Fruit fly (Drosophila melanogaster) whole organism, embryonic: Measurements from ENCODE around the gene Mst89B.

Source experiments
- CG10431 ChIP-seq: fragments of 200-800 bp; sonication (Bioruptor generic); optimal IDR thresholded peaks from 3 replicates; lab custom pipeline; 2018; ENCODE audit warnings: missing biosample characterization, mild to moderate bottlenecking, missing genetic modification characterization
- CG10462 ChIP-seq: fragments of 200-800 bp; sonication (Bioruptor generic); optimal IDR thresholded peaks from 2 replicates; lab custom pipeline; 2016; ENCODE audit warnings: missing biosample characterization, missing genetic modification characterization
- CG10654 ChIP-seq: fragments of 200-800 bp; sonication (Bioruptor generic); optimal IDR thresholded peaks from 2 replicates; lab custom pipeline; 2016; ENCODE audit warnings: missing biosample characterization, missing genetic modification characterization
- CG11456 ChIP-seq: fragments of 200-800 bp; sonication (Bioruptor generic); IDR thresholded peaks from 3 replicates; pipeline ENCODE4 v1.3.6; 2022; ENCODE audit warnings: missing biosample characterization, missing genetic modification characterization
- CG12071 ChIP-seq: fragments of 200-800 bp; sonication (Bioruptor generic); optimal IDR thresholded peaks from 3 replicates; lab custom pipeline; 2018; ENCODE audit warnings: missing biosample characterization, mild to moderate bottlenecking, missing genetic modification characterization
- CG14014 ChIP-seq: fragments of 200-800 bp; sonication (Bioruptor generic); IDR thresholded peaks from 2 replicates; pipeline ENCODE4 v1.3.6; 2022; ENCODE audit warnings: missing biosample characterization, missing genetic modification characterization
- CG14441 ChIP-seq: fragments of 200-800 bp; sonication (Bioruptor generic); IDR thresholded peaks from 2 replicates; pipeline ENCODE4 v1.3.6; 2022; ENCODE audit warnings: missing biosample characterization, missing genetic modification characterization
- CG15011 ChIP-seq: fragments of 200-800 bp; sonication (Bioruptor generic); optimal IDR thresholded peaks from 3 replicates; lab custom pipeline; 2018; ENCODE audit warnings: missing biosample characterization, mild to moderate bottlenecking, missing genetic modification characterization
- CG1529 ChIP-seq: fragments of 200-800 bp; sonication (Bioruptor generic); optimal IDR thresholded peaks from 3 replicates; lab custom pipeline; 2018; ENCODE audit warnings: missing biosample characterization, missing genetic modification characterization
- CG17359 ChIP-seq: fragments of 200-800 bp; sonication (Bioruptor generic); optimal IDR thresholded peaks from 3 replicates; lab custom pipeline; 2018; ENCODE audit warnings: missing biosample characterization, mild to moderate bottlenecking, missing genetic modification characterization, moderate library complexity
- CG18262 ChIP-seq: fragments of 200-800 bp; optimal IDR thresholded peaks from 3 replicates; lab custom pipeline; 2019; ENCODE audit warnings: missing biosample characterization, mild to moderate bottlenecking, missing genetic modification characterization, moderate library complexity
- CG2199 ChIP-seq: fragments of 200-800 bp; sonication (Bioruptor generic); IDR thresholded peaks from 3 replicates; pipeline ENCODE4 v1.3.6; 2022; ENCODE audit warnings: missing biosample characterization, missing genetic modification characterization
- CG2712 ChIP-seq: fragments of 200-800 bp; optimal IDR thresholded peaks from 3 replicates; lab custom pipeline; 2019; ENCODE audit warnings: missing biosample characterization, mild to moderate bottlenecking, missing genetic modification characterization, moderate library complexity
- CG32767 ChIP-seq: fragments of 200-800 bp; sonication (Bioruptor generic); IDR thresholded peaks from 2 replicates; pipeline ENCODE4 v1.3.6; 2022; ENCODE audit warnings: missing biosample characterization, missing genetic modification characterization
- CG4424 ChIP-seq: fragments of 200-800 bp; sonication (Bioruptor generic); optimal IDR thresholded peaks from 3 replicates; lab custom pipeline; 2016; ENCODE audit warnings: missing biosample characterization, missing genetic modification characterization
- CG4854 ChIP-seq: fragments of 200-800 bp; sonication (Bioruptor generic); optimal IDR thresholded peaks from 2 replicates; lab custom pipeline; 2016; ENCODE audit warnings: missing biosample characterization, missing genetic modification characterization, inconsistent platforms
- CG6854 ChIP-seq: fragments of 200-800 bp; sonication (Bioruptor generic); optimal IDR thresholded peaks from 3 replicates; lab custom pipeline; 2017; ENCODE audit warnings: missing biosample characterization, mild to moderate bottlenecking, missing genetic modification characterization
- CG7786 ChIP-seq: fragments of 200-800 bp; sonication (Bioruptor generic); optimal IDR thresholded peaks from 2 replicates; lab custom pipeline; 2016; ENCODE audit warnings: missing biosample characterization, missing genetic modification characterization
- CG9437 ChIP-seq: fragments of 200-800 bp; sonication (Bioruptor generic); optimal IDR thresholded peaks from 2 replicates; lab custom pipeline; 2018; ENCODE audit warnings: missing biosample characterization, mild to moderate bottlenecking, missing genetic modification characterization
- D ChIP-seq, 2 experiments: fragments of 200-800 bp in 1 of 2; fragments of >200 bp in 1 of 2; sonication (Bioruptor generic) in 1 of 2; optimal IDR thresholded peaks; 2 replicates in 1 of 2; 3 replicates in 1 of 2; lab custom pipeline; 2017; ENCODE audit warnings: mild to moderate bottlenecking in 1 of 2, missing biosample characterization in 1 of 2, missing genetic modification characterization in 1 of 2, missing genetic modification reagents in 1 of 2
- E2f2 ChIP-seq: fragments of 200-800 bp; sonication (Bioruptor generic); IDR thresholded peaks from 2 replicates; pipeline ENCODE4 v1.3.6; 2022; ENCODE audit warnings: missing biosample characterization, missing genetic modification characterization
- HLH4C ChIP-seq: fragments of 200-800 bp; sonication (Bioruptor generic); IDR thresholded peaks from 3 replicates; pipeline ENCODE4 v1.3.6; 2022; ENCODE audit warnings: missing biosample characterization, missing genetic modification characterization; ENCODE audit not compliant: partially characterized antibody
- Hey ChIP-seq: fragments of 200-800 bp; sonication (Bioruptor generic); optimal IDR thresholded peaks from 3 replicates; lab custom pipeline; 2018; ENCODE audit warnings: missing biosample characterization, mild to moderate bottlenecking, missing genetic modification characterization
- Kr ChIP-seq: fragments of 200-800 bp; sonication (Bioruptor generic); optimal IDR thresholded peaks from 2 replicates; lab custom pipeline; 2017; ENCODE audit warnings: missing biosample characterization, mild to moderate bottlenecking, missing genetic modification characterization
- Med ChIP-seq: fragments of 200-800 bp; sonication (Bioruptor generic); peaks from one replicate; lab custom pipeline; 2016; ENCODE audit warnings: missing biosample characterization, missing genetic modification characterization, mild to moderate bottlenecking, inconsistent platforms, moderate library complexity
- Sox102F ChIP-seq: fragments of 200-800 bp; sonication (Bioruptor generic); optimal IDR thresholded peaks from 2 replicates; lab custom pipeline; 2018; ENCODE audit warnings: missing biosample characterization, mild to moderate bottlenecking, missing genetic modification characterization, moderate library complexity
- Spps ChIP-seq: fragments of 200-800 bp; sonication (Bioruptor generic); optimal IDR thresholded peaks from 2 replicates; lab custom pipeline; 2018; ENCODE audit warnings: missing biosample characterization, mild to moderate bottlenecking, missing genetic modification characterization
- Usf ChIP-seq: fragments of 200-800 bp; sonication (Bioruptor generic); optimal IDR thresholded peaks from 2 replicates; lab custom pipeline; 2017; ENCODE audit warnings: missing genotype, missing biosample characterization, missing genetic modification characterization
- ab ChIP-seq: fragments of 200-800 bp; sonication (Bioruptor generic); optimal IDR thresholded peaks from 2 replicates; lab custom pipeline; 2016; ENCODE audit warnings: missing biosample characterization, missing genetic modification characterization
- az2 ChIP-seq: fragments of 200-800 bp; sonication (Bioruptor generic); optimal IDR thresholded peaks from 3 replicates; lab custom pipeline; 2016; ENCODE audit warnings: missing biosample characterization, missing genetic modification characterization
- bowl ChIP-seq: fragments of 200-800 bp; sonication (Bioruptor generic); IDR thresholded peaks from 2 replicates; pipeline ENCODE4 v1.3.6; 2022; ENCODE audit warnings: missing biosample characterization, missing genetic modification characterization
- cas ChIP-seq: fragments of 200-800 bp; sonication (Bioruptor generic); IDR thresholded peaks from 2 replicates; pipeline ENCODE4 v1.3.6; 2022; ENCODE audit warnings: missing biosample characterization, missing genetic modification characterization
- cg ChIP-seq: fragments of 200-800 bp; sonication (Bioruptor generic); optimal IDR thresholded peaks from 3 replicates; lab custom pipeline; 2019; ENCODE audit warnings: missing biosample characterization, mild to moderate bottlenecking, missing genetic modification characterization, moderate library complexity
- dan ChIP-seq: fragments of 200-800 bp; sonication (Bioruptor generic); IDR thresholded peaks from 2 replicates; pipeline ENCODE4 v1.3.6; 2022; ENCODE audit warnings: missing biosample characterization, missing genetic modification characterization
- fd102C ChIP-seq: fragments of 200-800 bp; sonication (Bioruptor generic); optimal IDR thresholded peaks from 2 replicates; lab custom pipeline; 2018; ENCODE audit warnings: missing biosample characterization, mild to moderate bottlenecking, missing genetic modification characterization, moderate library complexity
- fu2 ChIP-seq: fragments of 200-800 bp; sonication (Bioruptor generic); optimal IDR thresholded peaks from 2 replicates; lab custom pipeline; 2016; ENCODE audit warnings: missing biosample characterization, missing genetic modification characterization
- gfzf ChIP-seq: fragments of 200-800 bp; sonication (Bioruptor generic); optimal IDR thresholded peaks from 2 replicates; lab custom pipeline; 2016; ENCODE audit warnings: missing biosample characterization, mild to moderate bottlenecking, missing genetic modification characterization, moderate library complexity
- kni ChIP-seq: fragments of 200-800 bp; sonication (Bioruptor generic); optimal IDR thresholded peaks from 3 replicates; lab custom pipeline; 2017; ENCODE audit warnings: mild to moderate bottlenecking, missing biosample characterization, missing genetic modification reagents, missing genetic modification characterization
- maf-S ChIP-seq: fragments of 200-800 bp; sonication (Bioruptor generic); optimal IDR thresholded peaks from 2 replicates; lab custom pipeline; 2016; ENCODE audit warnings: missing biosample characterization, missing genetic modification characterization
- pho ChIP-seq: fragments of 200-800 bp; sonication (Bioruptor generic); optimal IDR thresholded peaks from 2 replicates; lab custom pipeline; 2016; ENCODE audit warnings: missing biosample characterization, missing genetic modification characterization
- sens-2 ChIP-seq: fragments of 200-800 bp; sonication (Bioruptor generic); IDR thresholded peaks from 2 replicates; pipeline ENCODE4 v1.3.6; 2022; ENCODE audit warnings: missing biosample characterization, missing genetic modification characterization
- sim ChIP-seq: fragments of 200-800 bp; sonication (Bioruptor generic); IDR thresholded peaks from 2 replicates; pipeline ENCODE4 v1.3.6; 2022; ENCODE audit warnings: missing biosample characterization, missing genetic modification characterization
- so ChIP-seq: fragments of 200-800 bp; sonication (Bioruptor generic); IDR thresholded peaks from 3 replicates; pipeline ENCODE4 v1.3.6; 2022; ENCODE audit warnings: missing biosample characterization, missing genetic modification characterization
- sqz ChIP-seq: fragments of 200-800 bp; sonication (Bioruptor generic); optimal IDR thresholded peaks from 3 replicates; lab custom pipeline; 2018; ENCODE audit warnings: missing biosample characterization, mild to moderate bottlenecking, missing genetic modification characterization
- stwl ChIP-seq: fragments of 200-800 bp; sonication (Bioruptor generic); optimal IDR thresholded peaks from 3 replicates; lab custom pipeline; 2018; ENCODE audit warnings: missing biosample characterization, mild to moderate bottlenecking, missing genetic modification characterization, moderate library complexity
- tap ChIP-seq: fragments of 200-800 bp; optimal IDR thresholded peaks from 3 replicates; lab custom pipeline; 2019; ENCODE audit warnings: missing biosample characterization, mild to moderate bottlenecking, missing genetic modification characterization, moderate library complexity
- trem ChIP-seq: fragments of 200-800 bp; optimal IDR thresholded peaks from 3 replicates; lab custom pipeline; 2019; ENCODE audit warnings: missing biosample characterization, mild to moderate bottlenecking, missing genetic modification characterization, moderate library complexity
- zen2 ChIP-seq: fragments of 200-800 bp; sonication (Bioruptor generic); IDR thresholded peaks from 3 replicates; pipeline ENCODE4 v1.3.6; 2022; ENCODE audit warnings: missing biosample characterization, missing genetic modification characterization; ENCODE audit not compliant: partially characterized antibody
- zf30C ChIP-seq: fragments of 200-800 bp; sonication (Bioruptor generic); optimal IDR thresholded peaks from 3 replicates; lab custom pipeline; 2018; ENCODE audit warnings: missing biosample characterization, mild to moderate bottlenecking, missing genetic modification characterization

Gene Mst89B

DNA sequence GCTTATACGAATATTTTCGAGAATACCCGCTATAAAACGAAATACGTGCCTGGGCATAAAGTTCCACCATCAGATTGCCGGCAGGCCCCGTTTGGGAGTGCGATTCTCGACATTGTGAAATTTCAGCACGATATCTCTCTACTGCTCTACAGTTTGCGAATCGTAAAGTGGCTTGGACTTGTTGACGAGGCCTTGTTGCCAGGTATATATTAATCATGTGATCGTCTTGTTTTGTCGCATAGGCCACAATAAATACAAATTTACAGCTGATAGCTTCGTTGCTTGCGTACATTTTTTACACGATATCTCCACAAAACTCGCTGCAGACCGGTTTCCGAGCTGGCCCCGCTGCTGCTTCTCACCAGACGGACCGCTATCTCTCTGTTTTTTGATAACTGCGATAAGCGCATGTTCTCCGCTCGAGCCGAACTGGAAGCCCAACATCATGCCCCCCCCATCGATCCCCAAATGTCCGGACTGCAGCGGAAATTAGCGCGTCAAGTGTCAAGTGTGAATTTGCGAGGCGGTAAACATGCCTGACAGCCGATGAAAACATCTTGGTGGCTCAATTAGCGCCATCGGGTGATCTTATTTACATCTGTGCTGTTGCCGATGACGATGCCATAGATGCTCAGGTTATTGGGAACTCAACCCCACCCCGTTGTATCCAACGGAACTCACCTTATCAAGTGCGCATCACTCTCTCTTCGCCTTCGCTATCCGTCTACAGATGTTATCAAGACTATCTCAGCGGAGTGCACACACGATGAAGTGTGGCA lies 42.7 kb downstream of the Mst89B start (continued):
- 0 out of 3 replicates have a peak, but pooled peaks have one; percentile 9 for TF ChIP-seq zen2 (GFP tag; lab: Robert Waterston, UW)
- peak; percentile 18 for TF ChIP-seq CG4854 (GFP tag; lab: Kevin White, UChicago)
- no peak for TF ChIP-seq sim (GFP tag; lab: Robert Waterston, UW)
- no peak for TF ChIP-seq zf30C
- no peak for TF ChIP-seq cg
- peak; percentile 31 for TF ChIP-seq CG17359 (tag; lab: Kevin White, UChicago)
- no peak for TF ChIP-seq CG11456 (GFP tag; lab: Robert Waterston, UW)
- TF ChIP-seq ab (GFP tag; lab: Kevin White, UChicago): no peak
- no peak for TF ChIP-seq cas
- no peak for TF ChIP-seq az2 (GFP tag; lab: Kevin White, UChicago)
- TF ChIP-seq dan (GFP tag; lab: Robert Waterston, UW): no peak
- no peak for TF ChIP-seq HLH4C
- no peak for TF ChIP-seq sens-2 (GFP tag; lab: Robert Waterston, UW)
- TF ChIP-seq E2f2 (GFP tag; lab: Robert Waterston, UW): peak; percentile 24; the same call in 1 of the 2 replicates
- no peak for TF ChIP-seq gfzf (GFP tag; lab: Kevin White, UChicago)
- TF ChIP-seq D (optimal IDR thresholded peaks at IDR 0.05; lab: Kevin White, UChicago): no peak
- TF ChIP-seq D (GFP tag; optimal IDR thresholded peaks at IDR 0.05; lab: Kevin White, UChicago): no peak
- TF ChIP-seq stwl (tag; lab: Kevin White, UChicago): no peak
- TF ChIP-seq CG6854 (GFP tag; lab: Kevin White, UChicago): no peak
- TF ChIP-seq CG2712: no peak
- peak; percentile 87 for TF ChIP-seq Med
- TF ChIP-seq CG32767 (GFP tag; lab: Robert Waterston, UW): no peak
- TF ChIP-seq Sox102F (GFP tag; lab: Kevin White, UChicago): no peak
- peak; percentile 38; the same call in 1 of the 2 replicates for TF ChIP-seq CG14441 (GFP tag; lab: Robert Waterston, UW)
- no peak for TF ChIP-seq CG10431
- TF ChIP-seq pho (GFP tag; lab: Kevin White, UChicago): no peak
- TF ChIP-seq CG1529 (GFP tag; lab: Kevin White, UChicago): peak; percentile 100
- no peak for TF ChIP-seq Usf
- no peak for TF ChIP-seq fd102C (GFP tag; lab: Kevin White, UChicago)
- TF ChIP-seq CG9437 (GFP tag; lab: Kevin White, UChicago): peak; percentile 13
- peak; percentile 9 for TF ChIP-seq CG7786 (GFP tag; lab: Kevin White, UChicago)
- no peak for TF ChIP-seq CG15011 (GFP tag; lab: Kevin White, UChicago)
- no peak for TF ChIP-seq Hey
- no peak for TF ChIP-seq tap (tag; lab: Kevin White, UChicago)
- peak; percentile 61; the same call in 1 of the 3 replicates for TF ChIP-seq so (GFP tag; lab: Robert Waterston, UW)
- peak; percentile 37 for TF ChIP-seq maf-S (GFP tag; lab: Kevin White, UChicago)
- TF ChIP-seq CG14014 (GFP tag; lab: Robert Waterston, UW): peak; percentile 49
- TF ChIP-seq Kr: no peak
- peak; percentile 25 for TF ChIP-seq CG18262
- no peak for TF ChIP-seq fu2 (GFP tag; lab: Kevin White, UChicago)
- TF ChIP-seq CG2199: no peak
- TF ChIP-seq CG10462: no peak
- TF ChIP-seq CG12071 (GFP tag; lab: Kevin White, UChicago): no peak
- no peak for TF ChIP-seq Spps (tag; lab: Kevin White, UChicago)
- peak; percentile 46 for TF ChIP-seq kni (GFP tag; lab: Kevin White, UChicago)
- no peak for TF ChIP-seq trem (tag; lab: Kevin White, UChicago)
- no peak for TF ChIP-seq bowl (GFP tag; lab: Robert Waterston, UW)
- TF ChIP-seq sqz (GFP tag; lab: Kevin White, UChicago): no peak
- TF ChIP-seq CG4424 (GFP tag; lab: Kevin White, UChicago): peak; percentile 0
- no peak for TF ChIP-seq CG10654 (GFP tag; lab: Kevin White, UChicago)
